Worm (Caenorhabditis elegans) whole organism, L1 larva: ENCODE measurements around the gene K12H6.12.
A peak's percentile ranks its signal among the peaks of the same experiment; 100 is the strongest.

Experiments used
- F16B12.6 ChIP-seq: fragments of 150-350 bp; optimal IDR thresholded peaks from 2 replicates; lab custom pipeline; 2014; ENCODE audit warnings: missing biosample characterization, missing genetic modification characterization
- aha-1 ChIP-seq: fragments of 150-350 bp; optimal IDR thresholded peaks from 2 replicates; lab custom pipeline; 2014; ENCODE audit warnings: missing biosample characterization, missing genetic modification characterization
- alr-1 ChIP-seq: fragments of 200-800 bp; sonication (Bioruptor generic); optimal IDR thresholded peaks from 2 replicates; lab custom pipeline; 2018; ENCODE audit warnings: borderline replicate concordance, mild to moderate bottlenecking, missing genetic modification characterization, missing compliant biosample characterization
- blmp-1 ChIP-seq: fragments of 150-350 bp; optimal IDR thresholded peaks from 2 replicates; lab custom pipeline; 2014; ENCODE audit warnings: missing biosample characterization, missing genetic modification characterization
- ceh-88 ChIP-seq: fragments of 200-800 bp; sonication (Bioruptor generic); IDR thresholded peaks from 2 replicates; pipeline ENCODE4 v1.3.6; 2022; ENCODE audit warnings: missing genetic modification characterization, missing compliant biosample characterization
- ceh-90 ChIP-seq: sonication (generic microtip); optimal IDR thresholded peaks from 2 replicates; lab custom pipeline; 2016; ENCODE audit warnings: missing genetic modification characterization, missing compliant biosample characterization
- ces-1 ChIP-seq: fragments of 150-350 bp; optimal IDR thresholded peaks from 2 replicates; lab custom pipeline; 2014; ENCODE audit warnings: missing biosample characterization, missing genetic modification reagents, missing genetic modification characterization
- dpl-1 ChIP-seq, 3 experiments: fragments of 150-350 bp in 2 of 3; sonication (generic microtip) in 1 of 3; optimal IDR thresholded peaks; 2 replicates each; lab custom pipeline; 2014 to 2017; ENCODE audit warnings: missing biosample characterization in 3 of 3, missing genetic modification characterization in 3 of 3, missing genetic modification reagents in 3 of 3
- efl-3 ChIP-seq: fragments of 200-800 bp; sonication (Bioruptor generic); optimal IDR thresholded peaks from 2 replicates; lab custom pipeline; 2018; ENCODE audit warnings: mild to moderate bottlenecking, missing genetic modification characterization, missing compliant biosample characterization
- egl-13 ChIP-seq: sonication (generic microtip); optimal IDR thresholded peaks from 2 replicates; lab custom pipeline; 2016; ENCODE audit warnings: missing genotype, missing genetic modification reagents, missing genetic modification characterization, missing compliant biosample characterization
- elt-2 ChIP-seq: sonication (generic microtip); optimal IDR thresholded peaks from 2 replicates; lab custom pipeline; 2016; ENCODE audit warnings: missing genetic modification characterization, mild to moderate bottlenecking, inconsistent platforms, missing compliant biosample characterization, missing genetic modification reagents
- elt-3 ChIP-seq, 6 experiments: fragments of 150-350 bp in 1 of 6; sonication (generic microtip); optimal IDR thresholded peaks; 2 replicates each; lab custom pipeline; 2017 to 2018; ENCODE audit warnings: missing biosample characterization in 6 of 6, missing genetic modification characterization in 6 of 6, inconsistent platforms in 1 of 6
- fkh-4 ChIP-seq: sonication (generic microtip); optimal IDR thresholded peaks from 2 replicates; lab custom pipeline; 2016; ENCODE audit warnings: missing compliant biosample characterization, missing genetic modification characterization, borderline replicate concordance
- fkh-8 ChIP-seq: sonication (generic microtip); optimal IDR thresholded peaks from 2 replicates; lab custom pipeline; 2016; ENCODE audit warnings: mild to moderate bottlenecking, missing genetic modification characterization, missing compliant biosample characterization
- hlh-4 ChIP-seq: sonication (generic microtip); optimal IDR thresholded peaks from 2 replicates; lab custom pipeline; 2016; ENCODE audit warnings: mild to moderate bottlenecking, missing genetic modification characterization, missing compliant biosample characterization
- hpl-2 ChIP-seq: fragments of 150-350 bp; optimal IDR thresholded peaks from 2 replicates; lab custom pipeline; 2014; ENCODE audit warnings: missing biosample characterization, missing genetic modification reagents, missing genetic modification characterization
- isw-1 ChIP-seq: fragments of 200-800 bp; sonication (Bioruptor generic); IDR thresholded peaks from 2 replicates; pipeline ENCODE4 v1.3.6; 2022; ENCODE audit warnings: missing genetic modification characterization, missing compliant biosample characterization
- jun-1 ChIP-seq: fragments of 150-350 bp; optimal IDR thresholded peaks from 2 replicates; lab custom pipeline; 2014; ENCODE audit warnings: missing biosample characterization, missing genetic modification reagents, missing genetic modification characterization
- lin-14 ChIP-seq: fragments of 200-800 bp; sonication (Bioruptor generic); optimal IDR thresholded peaks from 2 replicates; lab custom pipeline; 2018; ENCODE audit warnings: mild to moderate bottlenecking, missing genetic modification characterization, moderate library complexity, missing compliant biosample characterization
- lin-35 ChIP-seq, 2 experiments: fragments of 150-350 bp; optimal IDR thresholded peaks; 2 replicates each; lab custom pipeline; 2014; ENCODE audit warnings: missing biosample characterization in 2 of 2, missing genetic modification characterization in 2 of 2, missing genetic modification reagents in 2 of 2
- lir-3 ChIP-seq: sonication (generic microtip); optimal IDR thresholded peaks from 2 replicates; lab custom pipeline; 2016; ENCODE audit warnings: mild to moderate bottlenecking, missing genetic modification characterization, moderate library complexity, missing compliant biosample characterization; ENCODE audit not compliant: poor library complexity
- lsy-2 ChIP-seq, 2 experiments: fragments of 150-350 bp; optimal IDR thresholded peaks; 2 replicates each; lab custom pipeline; 2014; ENCODE audit warnings: missing biosample characterization in 2 of 2, missing genetic modification characterization in 2 of 2
- mab-9 ChIP-seq: fragments of 200-800 bp; sonication (Bioruptor generic); IDR thresholded peaks from 2 replicates; pipeline ENCODE4 v1.3.6; 2022; ENCODE audit warnings: missing genetic modification reagents, missing genetic modification characterization, missing compliant biosample characterization
- mdl-1 ChIP-seq, 2 experiments: fragments of 150-350 bp; optimal IDR thresholded peaks; 2 replicates each; lab custom pipeline; 2014 to 2017; ENCODE audit warnings: missing biosample characterization in 2 of 2, missing genetic modification characterization in 2 of 2, inconsistent platforms in 1 of 2
- mef-2 ChIP-seq: fragments of 150-350 bp; optimal IDR thresholded peaks from 2 replicates; lab custom pipeline; 2014; ENCODE audit warnings: missing biosample characterization, missing genetic modification characterization
- mep-1 ChIP-seq: fragments of 150-350 bp; optimal IDR thresholded peaks from 2 replicates; lab custom pipeline; 2014; ENCODE audit warnings: missing biosample characterization, missing genetic modification characterization
- nhr-19 ChIP-seq: fragments of 200-800 bp; sonication (Bioruptor generic); conservative IDR thresholded peaks from 2 replicates; pipeline ENCODE4 v1.3.6; 2022; ENCODE audit warnings: missing genetic modification characterization, missing compliant biosample characterization
- nhr-20 ChIP-seq: sonication (generic microtip); optimal IDR thresholded peaks from 2 replicates; lab custom pipeline; 2016; ENCODE audit warnings: mild to moderate bottlenecking, missing genetic modification characterization, missing compliant biosample characterization
- nhr-71 ChIP-seq: sonication (generic microtip); optimal IDR thresholded peaks from 2 replicates; lab custom pipeline; 2016; ENCODE audit warnings: mild to moderate bottlenecking, missing genetic modification characterization, moderate library complexity, missing compliant biosample characterization
- nhr-76 ChIP-seq: sonication (generic microtip); optimal IDR thresholded peaks from 2 replicates; lab custom pipeline; 2017; ENCODE audit warnings: missing biosample characterization, missing genetic modification characterization
- nhr-77 ChIP-seq: fragments of 150-350 bp; optimal IDR thresholded peaks from 2 replicates; lab custom pipeline; 2014; ENCODE audit warnings: missing biosample characterization, missing genetic modification characterization
- nhr-85 ChIP-seq: sonication (generic microtip); peaks from one replicate; lab custom pipeline; 2016; ENCODE audit warnings: missing genetic modification characterization, inconsistent platforms, missing compliant biosample characterization
- nhr-90 ChIP-seq: sonication (generic microtip); optimal IDR thresholded peaks from 2 replicates; lab custom pipeline; 2016; ENCODE audit warnings: mild to moderate bottlenecking, missing genetic modification characterization, missing compliant biosample characterization; ENCODE audit not compliant: poor library complexity
- pax-3 ChIP-seq: fragments of 200-800 bp; sonication (Bioruptor generic); optimal IDR thresholded peaks from 2 replicates; lab custom pipeline; 2018; ENCODE audit warnings: mild to moderate bottlenecking, missing genetic modification characterization, moderate library complexity, missing compliant biosample characterization
- skn-1 ChIP-seq: fragments of 150-350 bp; optimal IDR thresholded peaks from 2 replicates; lab custom pipeline; 2014; ENCODE audit warnings: missing biosample characterization, missing genetic modification characterization
- snpc-4 ChIP-seq: fragments of 150-350 bp; optimal IDR thresholded peaks from 2 replicates; lab custom pipeline; 2014; ENCODE audit warnings: missing biosample characterization, missing genetic modification characterization
- snu-23 ChIP-seq: sonication (generic microtip); optimal IDR thresholded peaks from 2 replicates; lab custom pipeline; 2016; ENCODE audit warnings: missing genetic modification characterization, missing compliant biosample characterization
- sox-4 ChIP-seq: sonication (generic microtip); optimal IDR thresholded peaks from 2 replicates; lab custom pipeline; 2016; ENCODE audit warnings: missing genetic modification characterization, missing compliant biosample characterization
- sptf-1 ChIP-seq: fragments of 150-350 bp; optimal IDR thresholded peaks from 2 replicates; lab custom pipeline; 2014; ENCODE audit warnings: missing biosample characterization, missing genetic modification characterization
- sup-37 ChIP-seq: fragments of 200-800 bp; sonication (Bioruptor generic); optimal IDR thresholded peaks from 2 replicates; lab custom pipeline; 2018; ENCODE audit warnings: mild to moderate bottlenecking, missing genetic modification characterization, missing compliant biosample characterization
- swsn-7 ChIP-seq: sonication (generic microtip); optimal IDR thresholded peaks from 2 replicates; lab custom pipeline; 2016; ENCODE audit warnings: missing genetic modification characterization, missing compliant biosample characterization
- tbx-2 ChIP-seq: sonication (generic microtip); optimal IDR thresholded peaks from 2 replicates; lab custom pipeline; 2016; ENCODE audit warnings: missing genetic modification characterization, missing compliant biosample characterization
- tlp-1 ChIP-seq: fragments of 150-350 bp; optimal IDR thresholded peaks from 2 replicates; lab custom pipeline; 2014; ENCODE audit warnings: missing biosample characterization, missing genetic modification characterization
- unc-30 ChIP-seq: sonication (generic microtip); optimal IDR thresholded peaks from 2 replicates; lab custom pipeline; 2017; ENCODE audit warnings: missing biosample characterization, missing genetic modification characterization
- unc-86 ChIP-seq: sonication (generic microtip); optimal IDR thresholded peaks from 2 replicates; lab custom pipeline; 2016; ENCODE audit warnings: missing genetic modification characterization, missing compliant biosample characterization
- xbp-1 ChIP-seq: sonication (generic microtip); optimal IDR thresholded peaks from 2 replicates; lab custom pipeline; 2016; ENCODE audit warnings: missing genetic modification characterization, missing compliant biosample characterization
- zag-1 ChIP-seq: fragments of 150-350 bp; optimal IDR thresholded peaks from 2 replicates; lab custom pipeline; 2014; ENCODE audit warnings: missing biosample characterization, missing genetic modification characterization
- ztf-11 ChIP-seq, 2 experiments: sonication (generic microtip); optimal IDR thresholded peaks; 2 replicates each; lab custom pipeline; 2016 to 2017; ENCODE audit warnings: missing genetic modification characterization in 2 of 2, missing biosample characterization in 1 of 2, missing compliant biosample characterization in 1 of 2

K12H6.12 gene

DNA sequence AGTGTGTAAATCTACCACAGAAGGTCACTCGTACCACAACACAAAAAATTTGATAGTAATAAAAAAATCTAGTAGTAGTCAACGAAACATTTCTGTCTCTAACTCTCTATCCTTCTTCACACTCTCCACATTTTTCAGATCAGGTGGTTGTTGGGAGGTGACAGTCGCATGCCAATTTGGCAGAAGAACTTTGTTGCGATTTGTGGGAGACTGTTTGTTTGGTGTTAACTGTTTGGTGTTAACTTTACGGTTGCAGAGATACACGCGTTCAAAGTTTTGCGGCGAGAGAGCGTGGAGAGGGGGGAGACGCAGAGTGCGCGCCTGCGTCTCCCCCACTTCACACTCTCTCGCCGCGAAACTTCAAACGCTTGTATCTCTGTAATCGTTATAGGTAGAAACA is 3.0 kb upstream of the K12H6.12 start:
- TF ChIP-seq mef-2 (tag; lab: Kevin White, UChicago) = no peak
- TF ChIP-seq ceh-90 (tag; lab: Kevin White, UChicago) = no peak
- TF ChIP-seq mdl-1 (tag; optimal IDR thresholded peaks at IDR 0.05; lab: Kevin White, UChicago) = peak in 1 of 2 experiments; percentile 28
- TF ChIP-seq efl-3 (GFP tag; lab: Kevin White, UChicago) = no peak
- TF ChIP-seq ztf-11 (tag; optimal IDR thresholded peaks at IDR 0.05; lab: Kevin White, UChicago) = no peak
- peak; percentile 4 for TF ChIP-seq nhr-20 (tag; lab: Kevin White, UChicago)
- no peak for TF ChIP-seq dpl-1 (GFP tag; optimal IDR thresholded peaks at IDR 0.05; lab: Kevin White, UChicago)
- TF ChIP-seq F16B12.6 (tag; lab: Kevin White, UChicago) = no peak
- no peak for TF ChIP-seq sptf-1 (tag; lab: Kevin White, UChicago)
- TF ChIP-seq ceh-88 (GFP tag; lab: Robert Waterston, UW) = no peak
- no peak for TF ChIP-seq blmp-1
- TF ChIP-seq nhr-76 (tag; lab: Kevin White, UChicago) = no peak
- TF ChIP-seq ces-1 (GFP tag; lab: Kevin White, UChicago) = no peak
- TF ChIP-seq nhr-71 = peak; percentile 23
- TF ChIP-seq lir-3 (tag; lab: Kevin White, UChicago) = no peak
- no peak for TF ChIP-seq egl-13 (tag; lab: Kevin White, UChicago)
- TF ChIP-seq unc-86 (tag; lab: Kevin White, UChicago) = no peak
- peak in 1 of 2 experiments; percentile 65 for TF ChIP-seq lin-35 (GFP tag; optimal IDR thresholded peaks at IDR 0.05; lab: Kevin White, UChicago)
- no peak for TF ChIP-seq sox-4 (tag; lab: Kevin White, UChicago)
- no peak for TF ChIP-seq zag-1 (tag; lab: Kevin White, UChicago)
- TF ChIP-seq pax-3 (tag; lab: Kevin White, UChicago) = no peak
- no peak for TF ChIP-seq isw-1 (GFP tag; lab: Robert Waterston, UW)
- no peak for TF ChIP-seq xbp-1
- no peak for TF ChIP-seq skn-1 (tag; lab: Kevin White, UChicago)
- no peak for TF ChIP-seq sup-37 (GFP tag; lab: Kevin White, UChicago)
- no peak for TF ChIP-seq nhr-77 (tag; lab: Kevin White, UChicago)
- no peak for TF ChIP-seq fkh-4
- TF ChIP-seq elt-2 (tag; lab: Kevin White, UChicago) = no peak
- peak in 2 of 6 experiments; percentile 40 to 52 for TF ChIP-seq elt-3 (tag; optimal IDR thresholded peaks at IDR 0.05; lab: Kevin White, UChicago)
- TF ChIP-seq nhr-90 (tag; lab: Kevin White, UChicago) = no peak
- peak; percentile 40 for TF ChIP-seq snu-23 (GFP tag; lab: Kevin White, UChicago)
- TF ChIP-seq fkh-8 = no peak
- peak; percentile 22 for TF ChIP-seq tbx-2
- peak in 1 of 2 experiments; percentile 14 for TF ChIP-seq lsy-2 (tag; optimal IDR thresholded peaks at IDR 0.05; lab: Kevin White, UChicago)
- no peak for TF ChIP-seq mep-1
- no peak for TF ChIP-seq unc-30 (tag; lab: Kevin White, UChicago)
- TF ChIP-seq jun-1 (tag; lab: Kevin White, UChicago) = no peak
- TF ChIP-seq aha-1 (tag; lab: Kevin White, UChicago) = no peak
- no peak for TF ChIP-seq mab-9 (GFP tag; lab: Robert Waterston, UW)
- TF ChIP-seq snpc-4 = no peak
- no peak for TF ChIP-seq swsn-7
- no peak for TF ChIP-seq hpl-2 (GFP tag; lab: Kevin White, UChicago)
- TF ChIP-seq tlp-1 (tag; lab: Kevin White, UChicago) = no peak
- TF ChIP-seq hlh-4 (tag; lab: Kevin White, UChicago) = no peak
- TF ChIP-seq lin-14 (GFP tag; lab: Kevin White, UChicago) = peak; percentile 49
- no peak for TF ChIP-seq alr-1 (tag; lab: Kevin White, UChicago)
- TF ChIP-seq nhr-85 (tag; lab: Kevin White, UChicago) = peak; percentile 14
- 0 out of 2 replicates have a peak, but pooled peaks have one; percentile 2 for TF ChIP-seq nhr-19
